Worm (Caenorhabditis elegans) whole organism, L3 larva: ENCODE data around the gene mrps-24.
A peak's percentile ranks its signal among the peaks of the same experiment; 100 is the strongest.

Experiments used
- R02D3.7 ChIP-seq: fragments of 150-350 bp; optimal IDR thresholded peaks from 2 replicates; lab custom pipeline; 2014; ENCODE audit warnings: missing biosample characterization, missing genetic modification characterization
- ZK546.5 ChIP-seq: sonication (generic microtip); optimal IDR thresholded peaks from 2 replicates; lab custom pipeline; 2017; ENCODE audit warnings: missing biosample characterization, missing genetic modification characterization
- aly-2 ChIP-seq: fragments of 150-350 bp; optimal IDR thresholded peaks from 2 replicates; lab custom pipeline; 2014; ENCODE audit warnings: missing biosample characterization, missing genetic modification characterization
- ama-1 ChIP-seq: fragments of 150-350 bp; optimal IDR thresholded peaks from 2 replicates; lab custom pipeline; 2018
- ceh-28 ChIP-seq: fragments of 150-350 bp; optimal IDR thresholded peaks from 2 replicates; lab custom pipeline; 2014; ENCODE audit warnings: missing biosample characterization, missing genetic modification reagents, missing genetic modification characterization
- ceh-82 ChIP-seq: fragments of 150-350 bp; optimal IDR thresholded peaks from 2 replicates; lab custom pipeline; 2014; ENCODE audit warnings: missing biosample characterization, missing genetic modification characterization
- daf-12 ChIP-seq: fragments of 150-350 bp; optimal IDR thresholded peaks from 2 replicates; lab custom pipeline; 2014; ENCODE audit warnings: missing biosample characterization, missing genetic modification reagents, missing genetic modification characterization
- egl-5 ChIP-seq: fragments of 150-350 bp; optimal IDR thresholded peaks from 2 replicates; lab custom pipeline; 2017; ENCODE audit warnings: missing biosample characterization, missing genetic modification reagents, missing genetic modification characterization, inconsistent platforms
- elt-1 ChIP-seq: fragments of 150-350 bp; optimal IDR thresholded peaks from 2 replicates; lab custom pipeline; 2014; ENCODE audit warnings: missing biosample characterization, missing genetic modification characterization
- elt-2 ChIP-seq: sonication (generic microtip); optimal IDR thresholded peaks from 2 replicates; lab custom pipeline; 2016; ENCODE audit warnings: missing genetic modification reagents, mild to moderate bottlenecking, missing genetic modification characterization, missing compliant biosample characterization
- elt-3 ChIP-seq, 3 experiments: fragments of 150-350 bp in 1 of 3; sonication (generic microtip) in 2 of 3; optimal IDR thresholded peaks; 2 replicates in 2 of 3; 4 replicates in 1 of 3; lab custom pipeline; 2014 to 2017; ENCODE audit warnings: missing biosample characterization in 3 of 3, missing genetic modification characterization in 3 of 3
- eor-1 ChIP-seq, 2 experiments: fragments of 150-350 bp; optimal IDR thresholded peaks; 2 replicates each; lab custom pipeline; 2014 to 2018; ENCODE audit warnings: missing biosample characterization in 2 of 2, missing genetic modification characterization in 2 of 2
- fkh-10 ChIP-seq: sonication (generic microtip); optimal IDR thresholded peaks from 2 replicates; lab custom pipeline; 2017; ENCODE audit warnings: missing biosample characterization, missing genetic modification reagents, missing genetic modification characterization
- lsy-12 ChIP-seq: sonication (generic microtip); optimal IDR thresholded peaks from 2 replicates; lab custom pipeline; 2016; ENCODE audit warnings: mild to moderate bottlenecking, missing genetic modification characterization, missing compliant biosample characterization
- mml-1 ChIP-seq: fragments of 150-350 bp; sonication (generic microtip); optimal IDR thresholded peaks from 3 replicates; lab custom pipeline; 2014; ENCODE audit warnings: missing biosample characterization, missing genetic modification characterization
- nfya-1 ChIP-seq: sonication (generic microtip); optimal IDR thresholded peaks from 2 replicates; lab custom pipeline; 2017; ENCODE audit warnings: missing genetic modification characterization, mild to moderate bottlenecking, missing compliant biosample characterization, antibody characterized with exemption, moderate library complexity; ENCODE audit not compliant: insufficient read depth
- nhr-11 ChIP-seq: fragments of 150-350 bp; optimal IDR thresholded peaks from 2 replicates; lab custom pipeline; 2014; ENCODE audit warnings: missing biosample characterization, missing genetic modification characterization
- nhr-12 ChIP-seq: fragments of 150-350 bp; optimal IDR thresholded peaks from 2 replicates; lab custom pipeline; 2014; ENCODE audit warnings: missing biosample characterization, missing genetic modification characterization
- nhr-23 ChIP-seq: fragments of 150-350 bp; optimal IDR thresholded peaks from 2 replicates; lab custom pipeline; 2014; ENCODE audit warnings: missing biosample characterization, missing genetic modification reagents, missing genetic modification characterization
- nhr-237 ChIP-seq: fragments of 150-350 bp; optimal IDR thresholded peaks from 2 replicates; lab custom pipeline; 2014; ENCODE audit warnings: missing biosample characterization, missing genetic modification characterization
- nhr-25 ChIP-seq: sonication (generic microtip); optimal IDR thresholded peaks from 2 replicates; lab custom pipeline; 2017; ENCODE audit warnings: missing biosample characterization, missing genetic modification characterization
- nhr-28 ChIP-seq: fragments of 150-350 bp; optimal IDR thresholded peaks from 2 replicates; lab custom pipeline; 2014; ENCODE audit warnings: missing biosample characterization, missing genetic modification characterization
- nhr-43 ChIP-seq: sonication (generic microtip); optimal IDR thresholded peaks from 2 replicates; lab custom pipeline; 2016; ENCODE audit warnings: mild to moderate bottlenecking, missing genetic modification characterization, missing compliant biosample characterization; ENCODE audit not compliant: poor library complexity, severe bottlenecking
- nhr-67 ChIP-seq: fragments of 150-350 bp; optimal IDR thresholded peaks from 2 replicates; lab custom pipeline; 2014; ENCODE audit warnings: missing biosample characterization, missing genetic modification characterization
- nhr-76 ChIP-seq: fragments of 150-350 bp; sonication (generic microtip); optimal IDR thresholded peaks from 5 replicates; lab custom pipeline; 2014; ENCODE audit warnings: missing biosample characterization, missing genetic modification characterization
- nhr-77 ChIP-seq: fragments of 150-350 bp; optimal IDR thresholded peaks from 2 replicates; lab custom pipeline; 2014; ENCODE audit warnings: missing biosample characterization, missing genetic modification characterization
- pqm-1 ChIP-seq: fragments of 150-350 bp; optimal IDR thresholded peaks from 2 replicates; lab custom pipeline; 2017; ENCODE audit warnings: missing biosample characterization, missing genetic modification characterization, inconsistent platforms
- skn-1 ChIP-seq: fragments of 150-350 bp; optimal IDR thresholded peaks from 2 replicates; lab custom pipeline; 2014; ENCODE audit warnings: missing biosample characterization, missing genetic modification characterization
- snpc-4 ChIP-seq: fragments of 150-350 bp; optimal IDR thresholded peaks from 2 replicates; lab custom pipeline; 2014; ENCODE audit warnings: missing biosample characterization, missing genetic modification characterization
- tbx-2 ChIP-seq: sonication (generic microtip); optimal IDR thresholded peaks from 2 replicates; lab custom pipeline; 2016; ENCODE audit warnings: mild to moderate bottlenecking, missing genetic modification characterization, missing compliant biosample characterization
- unc-39 ChIP-seq: sonication (generic microtip); optimal IDR thresholded peaks from 4 replicates; lab custom pipeline; 2017; ENCODE audit warnings: missing biosample characterization, missing genetic modification characterization
- unc-62 ChIP-seq: fragments of 150-350 bp; sonication (generic microtip); optimal IDR thresholded peaks from 4 replicates; lab custom pipeline; 2014; ENCODE audit warnings: missing biosample characterization, missing genetic modification reagents, missing genetic modification characterization
- ztf-11 ChIP-seq: fragments of 150-350 bp; optimal IDR thresholded peaks from 2 replicates; lab custom pipeline; 2014; ENCODE audit warnings: missing biosample characterization, missing genetic modification characterization
- ztf-4 ChIP-seq: fragments of 150-350 bp; optimal IDR thresholded peaks from 2 replicates; lab custom pipeline; 2014; ENCODE audit warnings: missing biosample characterization, missing genetic modification characterization

mrps-24 gene

DNA sequence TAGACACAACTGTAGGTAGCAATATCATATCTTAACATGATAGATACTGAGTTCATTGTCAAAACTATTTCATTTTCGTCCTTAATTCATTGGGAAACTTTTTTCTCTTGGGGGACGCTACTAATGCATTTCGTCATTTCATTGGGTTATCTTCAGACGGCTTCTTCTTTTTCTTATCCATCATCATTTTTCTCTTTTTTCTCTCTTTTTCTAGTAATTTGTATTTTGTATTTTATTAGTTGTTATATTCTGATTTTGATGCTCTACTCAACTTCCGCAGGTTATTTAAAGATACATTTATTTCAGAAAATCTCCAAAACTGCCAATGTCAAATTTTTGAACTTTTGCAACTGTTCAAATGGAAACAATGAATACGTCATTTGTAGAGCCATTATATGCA lies 33.7 kb downstream of the mrps-24 start, which contains the start of gene npr-35:
npr-35 (plus strand) TSS at position 301 of the 400 bp plus-strand sequence.
- TF ChIP-seq nhr-12, result no peak
- no peak for TF ChIP-seq ceh-82
- no peak for TF ChIP-seq nhr-43
- TF ChIP-seq nhr-77 (tag; lab: Kevin White, UChicago), result no peak
- no peak for TF ChIP-seq egl-5 (tag; lab: Kevin White, UChicago)
- TF ChIP-seq ztf-4 (tag; lab: Kevin White, UChicago), result no peak
- TF ChIP-seq fkh-10 (GFP tag; lab: Kevin White, UChicago), result no peak
- TF ChIP-seq elt-1 (tag; lab: Kevin White, UChicago), result no peak
- no peak for TF ChIP-seq nhr-28 (tag; lab: Kevin White, UChicago)
- TF ChIP-seq ama-1 (lab: Kevin White, UChicago), result no peak
- no peak for TF ChIP-seq R02D3.7
- TF ChIP-seq nhr-23, result no peak
- no peak for TF ChIP-seq nhr-11

DNA sequence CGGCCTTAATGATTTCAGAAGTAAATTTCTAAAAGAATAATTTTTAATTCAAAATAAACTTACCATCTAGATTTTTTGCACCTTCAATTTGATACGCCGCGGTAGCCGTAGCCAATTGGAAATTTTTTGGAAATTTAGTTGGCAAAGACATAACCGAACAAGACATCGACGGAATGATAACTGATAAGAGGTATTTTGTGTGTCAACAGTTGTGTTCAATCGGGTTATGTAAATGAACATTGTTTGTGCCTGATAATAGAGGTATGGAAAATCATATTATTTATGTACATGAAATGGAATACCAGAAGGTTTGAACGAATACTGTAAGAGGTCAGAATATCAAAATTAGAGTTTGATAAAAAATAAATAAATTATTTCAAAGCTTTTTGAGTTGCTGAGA lies 38.0 kb downstream of the mrps-24 start, which contains the start of gene klo-1:
klo-1 (minus strand) TSS at position 388 of the 400 bp plus-strand sequence.
- TF ChIP-seq pqm-1 (tag; lab: Kevin White, UChicago), result peak; percentile 52
- no peak for TF ChIP-seq eor-1 (tag; optimal IDR thresholded peaks at IDR 0.05; lab: Kevin White, UChicago)
- peak; percentile 88 for TF ChIP-seq elt-2

DNA sequence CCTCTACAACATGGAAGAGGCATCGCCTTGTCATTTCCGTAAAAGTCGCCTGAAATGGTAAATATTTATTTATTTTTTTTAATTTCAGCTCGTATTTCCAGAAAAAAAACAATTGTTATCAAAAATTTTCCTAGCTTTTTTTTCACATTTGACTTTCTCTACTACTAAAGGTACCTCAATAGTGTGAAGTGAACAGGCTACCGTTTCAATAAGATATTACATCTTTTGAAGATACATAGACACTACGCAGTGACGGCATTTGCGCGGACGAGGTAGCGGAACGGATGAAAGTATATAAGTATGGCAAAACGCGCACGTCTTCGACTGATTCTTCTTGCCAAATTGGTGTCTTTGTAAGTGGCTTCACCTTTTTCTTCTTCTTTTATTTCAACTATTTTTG lies 43.3 kb downstream of the mrps-24 start, which contains the start of gene col-14:
col-14 (plus strand) TSS at position 301 of the 400 bp plus-strand sequence.
- peak; percentile 16 for TF ChIP-seq nhr-25 (tag; lab: Kevin White, UChicago)
- TF ChIP-seq lsy-12 (tag; lab: Kevin White, UChicago), result no peak

DNA sequence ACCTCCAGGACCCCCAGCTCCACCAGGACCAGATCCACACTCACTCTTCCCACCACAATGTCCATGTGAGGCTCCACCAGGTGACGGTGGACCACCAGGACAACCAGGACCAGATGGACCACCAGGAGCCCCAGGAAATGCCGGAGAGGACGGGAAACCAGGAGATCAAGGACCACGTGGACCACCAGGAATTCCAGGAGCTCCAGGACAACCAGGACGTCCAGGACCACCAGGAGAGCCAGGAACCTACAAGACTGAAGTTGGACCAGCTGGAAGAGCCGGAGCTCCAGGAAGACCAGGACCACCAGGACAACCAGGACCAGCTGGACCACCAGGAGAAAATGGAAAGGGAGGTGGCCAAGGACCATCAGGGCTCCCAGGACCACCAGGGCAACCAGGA lies 44.3 kb downstream of the mrps-24 start:
- TF ChIP-seq ZK546.5 (tag; lab: Kevin White, UChicago) (no peak), nfya-1 (tag; lab: Kevin White, UChicago) (no peak), ama-1 (lab: Kevin White, UChicago) (no peak), elt-1 (tag; lab: Kevin White, UChicago) (no peak), nhr-237 (tag; lab: Kevin White, UChicago) (no peak), tbx-2 (tag; lab: Kevin White, UChicago) (no peak), skn-1 (tag; lab: Kevin White, UChicago) (no peak), lsy-12 (tag; lab: Kevin White, UChicago) (no peak), nhr-43 (no peak), mml-1 (tag; lab: Kevin White, UChicago) (no peak), aly-2 (tag; lab: Kevin White, UChicago) (no peak), ceh-28 (tag; lab: Kevin White, UChicago) (no peak), ztf-11 (tag; lab: Kevin White, UChicago) (no peak), R02D3.7 (no peak), elt-3 (tag; optimal IDR thresholded peaks at IDR 0.05; lab: Kevin White, UChicago) (no peak), daf-12 (tag; lab: Kevin White, UChicago) (no peak), snpc-4 (tag; lab: Kevin White, UChicago) (no peak), unc-62 (GFP tag; lab: Kevin White, UChicago) (no peak), nhr-28 (tag; lab: Kevin White, UChicago) (no peak), nhr-76 (no peak)

DNA sequence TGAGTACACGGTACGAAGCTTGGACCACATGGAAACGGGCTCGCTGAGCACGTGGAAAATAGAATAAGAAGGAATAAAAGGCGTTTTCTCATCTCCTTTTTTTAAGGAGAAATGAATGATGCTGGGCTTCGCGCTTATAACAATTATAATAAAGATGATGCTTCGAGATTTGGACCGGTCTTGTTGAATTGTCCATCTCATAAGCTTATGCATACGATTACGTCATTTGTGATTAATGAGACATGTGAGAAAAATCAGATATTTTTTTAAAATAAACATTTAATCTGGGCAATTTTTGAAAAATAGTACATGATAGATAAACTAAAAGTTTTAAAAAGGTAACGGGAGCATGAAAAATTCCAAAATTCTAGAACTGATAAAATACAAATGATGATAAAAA lies 47.4 kb downstream of the mrps-24 start, which contains the start of gene C46A5.4:
C46A5.4 (minus strand) TSS at position 101 of the 400 bp plus-strand sequence.
- TF ChIP-seq ztf-4 (tag; lab: Kevin White, UChicago) (no peak), unc-39 (tag; lab: Kevin White, UChicago) (no peak), ceh-28 (tag; lab: Kevin White, UChicago) (no peak), nhr-237 (tag; lab: Kevin White, UChicago) (no peak), nhr-11 (no peak), elt-1 (tag; lab: Kevin White, UChicago) (no peak), nhr-67 (tag; lab: Kevin White, UChicago) (no peak), nhr-25 (tag; lab: Kevin White, UChicago) (no peak), ZK546.5 (tag; lab: Kevin White, UChicago) (no peak), mml-1 (tag; lab: Kevin White, UChicago) (no peak), eor-1 (tag; optimal IDR thresholded peaks at IDR 0.05; lab: Kevin White, UChicago) (no peak)
